Worm (Caenorhabditis elegans): Measurements from ENCODE around the gene meg-2.

ce11 chrX:13929534-13929933 is 3.6 kb upstream of the meg-2 start, which contains the start of gene meg-1:
- TF ChIP-seq W03F9.2 (tag; optimal IDR thresholded peaks at IDR 0.05) (no peak), dao-5 (tag; optimal IDR thresholded peaks at IDR 0.05) (no peak), him-1 (tag; optimal IDR thresholded peaks at IDR 0.05) (no peak)
